Fruit fly (Drosophila melanogaster): Measurements from ENCODE around the gene Rnp4F.

The Rnp4F gene

DNA sequence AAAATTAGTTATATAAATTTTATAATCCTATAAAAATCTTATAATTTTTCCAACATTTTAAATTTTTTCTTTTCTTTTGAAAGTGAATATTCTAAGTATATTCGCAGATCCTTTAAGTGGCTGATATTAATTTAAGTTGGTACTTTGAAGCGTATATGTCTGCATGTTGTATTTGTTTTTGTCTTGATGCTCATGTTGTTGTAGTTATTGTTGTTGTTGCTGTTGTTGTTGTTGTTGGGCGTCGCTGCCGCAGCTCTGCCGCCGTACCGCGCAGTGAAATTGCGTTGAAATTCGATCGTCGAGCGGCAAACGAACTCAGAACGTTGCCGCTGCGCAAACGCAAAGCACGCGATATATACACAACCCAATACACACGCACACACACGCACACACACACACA, 26.7 kb downstream of the Rnp4F start, which contains the start of gene CG42749:
Gene CG42749 (plus strand): TSS at position 301 of the 400 bp plus-strand sequence.
- TF ChIP-seq CG3919 (GFP tag; optimal IDR thresholded peaks at IDR 0.05) (no peak), CG9139 (GFP tag; optimal IDR thresholded peaks at IDR 0.05) (no peak), Met (GFP tag; optimal IDR thresholded peaks at IDR 0.05) (no peak), Hr4 (GFP tag; optimal IDR thresholded peaks at IDR 0.05) (no peak), CG34406 (GFP tag; optimal IDR thresholded peaks at IDR 0.05) (no peak), CG32006 (GFP tag; optimal IDR thresholded peaks at IDR 0.05) (no peak), fkh (GFP tag; optimal IDR thresholded peaks at IDR 0.05) (no peak), Blimp-1 (GFP tag; optimal IDR thresholded peaks at IDR 0.05) (no peak), CG6163 (GFP tag; IDR thresholded peaks at IDR 0.05) (no peak), Hr39 (GFP tag; optimal IDR thresholded peaks at IDR 0.05) (no peak), eg (GFP tag; IDR thresholded peaks at IDR 0.05) (no peak), Lpt (GFP tag; optimal IDR thresholded peaks at IDR 0.05) (no peak), acj6 (GFP tag; optimal IDR thresholded peaks at IDR 0.05) (no peak), CG1621 (tag; optimal IDR thresholded peaks at IDR 0.05) (no peak), Sox14 (GFP tag; optimal IDR thresholded peaks at IDR 0.05) (no peak), CG6808 (GFP tag; optimal IDR thresholded peaks at IDR 0.05) (no peak)

DNA sequence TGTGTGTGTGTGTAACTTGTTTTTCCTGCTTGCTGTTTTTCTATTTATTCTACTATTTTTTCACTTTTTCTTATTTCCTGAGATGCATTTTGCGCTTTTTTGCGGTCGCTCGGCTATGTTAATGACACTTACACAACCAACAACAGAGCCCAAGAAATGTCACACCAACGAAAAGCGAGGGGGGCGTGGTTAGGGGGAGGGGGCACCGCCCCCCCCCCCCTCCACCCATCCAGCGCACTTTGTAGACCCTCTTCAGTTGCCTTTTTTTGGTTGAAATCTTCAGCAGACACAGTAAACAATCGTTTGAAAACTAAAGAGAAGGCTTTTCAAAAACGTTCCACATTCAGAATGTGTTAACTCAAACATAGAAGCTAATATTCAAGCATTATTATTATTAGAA, 29.4 kb downstream of the Rnp4F start:
- no peak for TF ChIP-seq CG9139 (GFP tag; optimal IDR thresholded peaks at IDR 0.05)
- TF ChIP-seq Eip75B (GFP tag; optimal IDR thresholded peaks at IDR 0.05), result no peak
- TF ChIP-seq vri (GFP tag; optimal IDR thresholded peaks at IDR 0.05), result no peak
- no peak for TF ChIP-seq Smox (GFP tag; optimal IDR thresholded peaks at IDR 0.05)
- no peak for TF ChIP-seq CG10669 (GFP tag; optimal IDR thresholded peaks at IDR 0.05)
- TF ChIP-seq dac (GFP tag; optimal IDR thresholded peaks at IDR 0.05), result no peak
- TF ChIP-seq Ets96B (tag; optimal IDR thresholded peaks at IDR 0.05), result no peak

DNA sequence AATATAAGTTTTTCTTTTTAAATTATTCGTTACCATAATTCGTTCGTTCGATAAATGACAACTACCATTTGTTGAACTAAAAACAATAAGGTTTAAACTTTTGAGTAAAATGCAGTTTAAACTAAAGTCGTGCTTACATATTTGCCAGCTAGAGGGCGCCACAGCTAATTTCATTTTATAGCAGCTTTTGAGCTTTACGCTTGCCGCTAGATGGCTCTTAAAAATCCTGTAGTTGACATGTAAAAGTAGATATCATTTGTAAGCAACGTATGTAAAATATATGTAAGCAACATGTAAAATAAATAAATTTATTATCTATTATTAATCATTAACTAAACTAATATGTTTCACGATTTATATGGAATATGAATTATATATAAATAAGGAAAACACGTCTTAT, 32.8 kb downstream of the Rnp4F start:
- TF ChIP-seq CG4318 (GFP tag; optimal IDR thresholded peaks at IDR 0.05) (no peak), Hr38 (GFP tag; optimal IDR thresholded peaks at IDR 0.05) (no peak), CG3032 (tag; optimal IDR thresholded peaks at IDR 0.05) (no peak), CG32006 (GFP tag; optimal IDR thresholded peaks at IDR 0.05) (no peak), Hr39 (GFP tag; optimal IDR thresholded peaks at IDR 0.05) (peak; percentile 8), Hr4 (GFP tag; optimal IDR thresholded peaks at IDR 0.05) (no peak), CG34406 (GFP tag; optimal IDR thresholded peaks at IDR 0.05) (no peak), cyc (GFP tag; optimal IDR thresholded peaks at IDR 0.05) (peak; percentile 9), Smox (GFP tag; optimal IDR thresholded peaks at IDR 0.05) (no peak), Blimp-1 (GFP tag; optimal IDR thresholded peaks at IDR 0.05) (no peak), ss (GFP tag; optimal IDR thresholded peaks at IDR 0.05) (no peak), topi (GFP tag; optimal IDR thresholded peaks at IDR 0.05) (no peak), CG6854 (GFP tag; optimal IDR thresholded peaks at IDR 0.05) (no peak), eg (GFP tag; IDR thresholded peaks at IDR 0.05) (no peak)

DNA sequence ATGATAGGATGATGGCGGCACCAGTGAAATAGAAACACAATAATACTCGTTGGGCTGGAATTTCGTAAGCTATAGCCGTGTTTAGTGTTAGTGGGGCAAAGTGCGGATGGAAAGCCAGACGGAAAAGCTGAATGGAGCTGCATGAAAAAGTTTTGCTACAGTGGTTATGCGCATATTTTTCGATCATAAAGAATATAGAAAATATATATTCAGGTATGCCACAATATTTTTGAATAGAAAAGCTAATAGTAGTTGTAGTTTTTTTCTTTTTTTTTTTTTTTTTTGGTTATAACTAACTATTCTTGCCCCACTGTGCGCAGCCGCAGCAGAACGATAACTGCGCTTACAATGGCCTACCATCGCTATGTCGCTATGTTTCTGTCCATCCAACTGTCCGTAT, 36.0 kb downstream of the Rnp4F start:
- TF ChIP-seq Eip75B (GFP tag; optimal IDR thresholded peaks at IDR 0.05) (no peak), vri (GFP tag; optimal IDR thresholded peaks at IDR 0.05) (no peak), CG9139 (GFP tag; optimal IDR thresholded peaks at IDR 0.05) (no peak), Sox102F (GFP tag; optimal IDR thresholded peaks at IDR 0.05) (no peak), CG11902 (GFP tag; optimal IDR thresholded peaks at IDR 0.05) (no peak), CG6854 (GFP tag; optimal IDR thresholded peaks at IDR 0.05) (no peak), CG10669 (GFP tag; optimal IDR thresholded peaks at IDR 0.05) (no peak), dsx (GFP tag; optimal IDR thresholded peaks at IDR 0.05; ENCODE audit: poor library complexity, severe bottlenecking) (no peak), lz (GFP tag; optimal IDR thresholded peaks at IDR 0.05) (no peak), CG3032 (tag; optimal IDR thresholded peaks at IDR 0.05) (no peak), eg (GFP tag; IDR thresholded peaks at IDR 0.05) (no peak), net (GFP tag; optimal IDR thresholded peaks at IDR 0.05) (no peak), svp (GFP tag) (no peak), topi (GFP tag; optimal IDR thresholded peaks at IDR 0.05) (no peak)
